Worm (Caenorhabditis elegans) whole organism, midembryonic: ENCODE results near the gene K01H12.4.

ENCODE experiments used
- T22C8.4 ChIP-seq: fragments of 200-800 bp; sonication (Bioruptor generic); IDR thresholded peaks from 2 replicates; pipeline ENCODE4 v1.3.6; 2022; ENCODE audit warnings: missing genetic modification characterization, missing compliant biosample characterization
- cog-1 ChIP-seq: sonication (generic microtip); optimal IDR thresholded peaks from 2 replicates; lab custom pipeline; 2016; ENCODE audit warnings: missing genetic modification characterization, missing compliant biosample characterization
- flt-1 ChIP-seq: fragments of 200-800 bp; sonication (Bioruptor generic); IDR thresholded peaks from 2 replicates; pipeline ENCODE4 v1.3.6; 2022; ENCODE audit warnings: missing genetic modification characterization, missing compliant biosample characterization
- klf-2 ChIP-seq: fragments of 200-800 bp; sonication (Bioruptor generic); conservative IDR thresholded peaks from 2 replicates; pipeline ENCODE4 v1.3.6; 2022; ENCODE audit warnings: missing genetic modification reagents, missing genetic modification characterization, missing compliant biosample characterization
- med-1 ChIP-seq: sonication (generic microtip); optimal IDR thresholded peaks from 2 replicates; lab custom pipeline; 2017; ENCODE audit warnings: missing genetic modification characterization, mild to moderate bottlenecking, missing compliant biosample characterization, antibody characterized with exemption, missing genetic modification reagents; ENCODE audit not compliant: insufficient read depth
- ref-1 ChIP-seq: fragments of 200-800 bp; sonication (Bioruptor generic); conservative IDR thresholded peaks from 2 replicates; pipeline ENCODE4 v1.3.6; 2022; ENCODE audit warnings: missing genetic modification reagents, missing genetic modification characterization, missing compliant biosample characterization
- tab-1 ChIP-seq: fragments of 200-800 bp; sonication (Bioruptor generic); IDR thresholded peaks from 2 replicates; pipeline ENCODE4 v1.3.6; 2022; ENCODE audit warnings: missing genetic modification characterization, missing compliant biosample characterization
- ztf-23 ChIP-seq: fragments of 200-800 bp; sonication (Bioruptor generic); IDR thresholded peaks from 2 replicates; pipeline ENCODE4 v1.3.6; 2022; ENCODE audit warnings: missing genetic modification reagents, missing genetic modification characterization, missing compliant biosample characterization
- ztf-29 ChIP-seq: fragments of 200-800 bp; sonication (Bioruptor generic); IDR thresholded peaks from 2 replicates; pipeline ENCODE4 v1.3.6; 2022; ENCODE audit warnings: missing genetic modification reagents, missing genetic modification characterization, missing compliant biosample characterization

Gene K01H12.4

ce11 chrIV:9724948-9725347, 12.1 kb downstream of the K01H12.4 start, which contains the start of the genes nhr-138 and C28D4.18:
Gene nhr-138, plus strand, starts transcription at chrIV:9725251.
Gene C28D4.18, plus strand, starts transcription at chrIV:9725280.
- TF ChIP-seq ztf-29 (GFP tag; lab: Robert Waterston, UW) (no peak), klf-2 (no peak), ref-1 (no peak), cog-1 (tag; lab: Kevin White, UChicago) (no peak), T22C8.4 (GFP tag; lab: Robert Waterston, UW) (no peak), flt-1 (GFP tag; lab: Robert Waterston, UW) (no peak), med-1 (GFP tag; lab: Kevin White, UChicago) (no peak), ztf-23 (GFP tag; lab: Robert Waterston, UW) (no peak), tab-1 (GFP tag; lab: Robert Waterston, UW) (no peak)

- TF ChIP-seq cog-1 (tag; lab: Kevin White, UChicago) (no peak), med-1 (GFP tag; lab: Kevin White, UChicago) (no peak), T22C8.4 (GFP tag; lab: Robert Waterston, UW) (no peak), tab-1 (GFP tag; lab: Robert Waterston, UW) (no peak), ref-1 (no peak), ztf-29 (GFP tag; lab: Robert Waterston, UW) (no peak), ztf-23 (GFP tag; lab: Robert Waterston, UW) (no peak), flt-1 (GFP tag; lab: Robert Waterston, UW) (no peak), klf-2 (no peak)
Observed at ce11 chrIV:9725468-9725985, 12.6 kb downstream of the K01H12.4 start.

ce11 chrIV:9727217-9727616, 14.3 kb downstream of the K01H12.4 start:
- TF ChIP-seq tab-1 (GFP tag; lab: Robert Waterston, UW): no peak
- TF ChIP-seq ztf-23 (GFP tag; lab: Robert Waterston, UW): no peak
- TF ChIP-seq T22C8.4 (GFP tag; lab: Robert Waterston, UW): no peak
- no peak for TF ChIP-seq klf-2
- no peak for TF ChIP-seq ztf-29 (GFP tag; lab: Robert Waterston, UW)
- no peak for TF ChIP-seq flt-1 (GFP tag; lab: Robert Waterston, UW)
- TF ChIP-seq ref-1: no peak
- no peak for TF ChIP-seq med-1 (GFP tag; lab: Kevin White, UChicago)
- TF ChIP-seq cog-1 (tag; lab: Kevin White, UChicago): no peak

- TF ChIP-seq ref-1 (no peak), flt-1 (GFP tag; lab: Robert Waterston, UW) (no peak), ztf-29 (GFP tag; lab: Robert Waterston, UW) (no peak), med-1 (GFP tag; lab: Kevin White, UChicago) (no peak), tab-1 (GFP tag; lab: Robert Waterston, UW) (no peak), cog-1 (tag; lab: Kevin White, UChicago) (no peak), klf-2 (no peak), T22C8.4 (GFP tag; lab: Robert Waterston, UW) (no peak), ztf-23 (GFP tag; lab: Robert Waterston, UW) (no peak)
Observed at ce11 chrIV:9728376-9728775, 15.5 kb downstream of the K01H12.4 start, which contains the start of gene nhr-100. Gene nhr-100, plus strand, starts transcription at chrIV:9728676.

ce11 chrIV:9733904-9734303, 21.0 kb downstream of the K01H12.4 start:
- TF ChIP-seq med-1 (GFP tag; lab: Kevin White, UChicago): no peak

- TF ChIP-seq flt-1 (GFP tag; lab: Robert Waterston, UW) (no peak), med-1 (GFP tag; lab: Kevin White, UChicago) (no peak), klf-2 (no peak), ztf-29 (GFP tag; lab: Robert Waterston, UW) (no peak), T22C8.4 (GFP tag; lab: Robert Waterston, UW) (no peak), ref-1 (no peak), cog-1 (tag; lab: Kevin White, UChicago) (no peak), ztf-23 (GFP tag; lab: Robert Waterston, UW) (no peak), tab-1 (GFP tag; lab: Robert Waterston, UW) (no peak)
Observed at ce11 chrIV:9734861-9735260, 22.0 kb downstream of the K01H12.4 start.

- TF ChIP-seq ztf-29 (GFP tag; lab: Robert Waterston, UW) (no peak), T22C8.4 (GFP tag; lab: Robert Waterston, UW) (no peak), ztf-23 (GFP tag; lab: Robert Waterston, UW) (no peak), cog-1 (tag; lab: Kevin White, UChicago) (no peak), tab-1 (GFP tag; lab: Robert Waterston, UW) (no peak), flt-1 (GFP tag; lab: Robert Waterston, UW) (no peak), klf-2 (no peak), ref-1 (no peak)
Observed at ce11 chrIV:9735750-9736149, 22.9 kb downstream of the K01H12.4 start.

ce11 chrIV:9737204-9737790, 24.4 kb downstream of the K01H12.4 start, which contains the start of gene cka-1:
Gene cka-1, minus strand, starts transcription at chrIV:9737621.
- TF ChIP-seq ref-1 (no peak), ztf-29 (GFP tag; lab: Robert Waterston, UW) (no peak), med-1 (GFP tag; lab: Kevin White, UChicago) (no peak), klf-2 (no peak), ztf-23 (GFP tag; lab: Robert Waterston, UW) (no peak), T22C8.4 (GFP tag; lab: Robert Waterston, UW) (no peak), tab-1 (GFP tag; lab: Robert Waterston, UW) (no peak), cog-1 (tag; lab: Kevin White, UChicago) (no peak), flt-1 (GFP tag; lab: Robert Waterston, UW) (no peak)

- TF ChIP-seq T22C8.4 (GFP tag; lab: Robert Waterston, UW) (no peak), tab-1 (GFP tag; lab: Robert Waterston, UW) (no peak), klf-2 (no peak), med-1 (GFP tag; lab: Kevin White, UChicago) (no peak), ztf-29 (GFP tag; lab: Robert Waterston, UW) (no peak), flt-1 (GFP tag; lab: Robert Waterston, UW) (no peak), ztf-23 (GFP tag; lab: Robert Waterston, UW) (no peak), cog-1 (tag; lab: Kevin White, UChicago) (no peak), ref-1 (no peak)
Observed at ce11 chrIV:9738194-9738593, 25.3 kb downstream of the K01H12.4 start, which contains the start of gene C28D4.10. Gene C28D4.10, plus strand, starts transcription at chrIV:9738494.
